Worm (Caenorhabditis elegans) whole organism, L4/young adult: Measurements from ENCODE around the gene ufl-1.

Experiments used
- W03F9.2 ChIP-seq: fragments of 150-350 bp; optimal IDR thresholded peaks from 2 replicates; lab custom pipeline; 2014; ENCODE audit warnings: missing biosample characterization, missing genetic modification characterization
- dao-5 ChIP-seq: sonication (generic microtip); optimal IDR thresholded peaks from 2 replicates; lab custom pipeline; 2016; ENCODE audit warnings: missing genotype, missing genetic modification characterization, moderate library complexity, missing compliant biosample characterization
- him-1 ChIP-seq: sonication (generic microtip); optimal IDR thresholded peaks from 2 replicates; lab custom pipeline; 2016; ENCODE audit warnings: missing genotype, missing genetic modification reagents, missing genetic modification characterization, missing compliant biosample characterization

- TF ChIP-seq dao-5 (tag; lab: Kevin White, UChicago) (no peak), him-1 (tag; lab: Kevin White, UChicago) (no peak), W03F9.2 (no peak)
Observed at ce11 chrIV:7009531-7009930, 27.1 kb downstream of the ufl-1 start, which contains the start of gene C25A8.2.
